Worm (Caenorhabditis elegans): ENCODE measurements around the gene sdz-38.

sdz-38 gene

DNA sequence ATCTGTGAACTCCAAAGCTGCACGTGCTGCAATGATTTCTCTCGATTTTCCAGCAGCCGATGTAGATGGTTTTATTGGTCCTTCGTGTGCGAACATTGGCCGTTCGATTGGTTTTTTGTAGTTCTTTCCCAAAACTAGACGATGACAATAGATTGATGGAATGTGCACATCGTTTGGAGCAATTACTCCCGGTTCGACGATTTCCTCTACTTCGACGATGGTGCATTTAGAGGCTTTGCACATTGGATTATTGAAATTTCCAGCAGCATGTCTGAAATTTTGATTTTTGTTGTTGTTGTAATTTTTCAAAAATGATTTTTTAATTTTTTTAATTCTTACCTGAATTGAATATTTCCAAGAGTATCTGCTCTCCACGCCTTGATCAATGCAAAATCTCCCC is 46.0 kb downstream of the sdz-38 start:
- TF ChIP-seq lin-13 (GFP tag; optimal IDR thresholded peaks at IDR 0.05) (peak; percentile 17), R02D3.7 (tag; optimal IDR thresholded peaks at IDR 0.05) (no peak), sem-4 (tag; optimal IDR thresholded peaks at IDR 0.05) (no peak)

- no peak for TF ChIP-seq dmd-4 (tag; optimal IDR thresholded peaks at IDR 0.05)
- no peak for TF ChIP-seq gmeb-1 (tag; optimal IDR thresholded peaks at IDR 0.05)
- no peak for TF ChIP-seq snpc-4 (tag; optimal IDR thresholded peaks at IDR 0.05)
- peak; percentile 43 for TF ChIP-seq fos-1 (tag; optimal IDR thresholded peaks at IDR 0.05)
- peak; percentile 32 for TF ChIP-seq sma-9 (GFP tag; optimal IDR thresholded peaks at IDR 0.05)
- no peak for TF ChIP-seq sma-9 (tag; optimal IDR thresholded peaks at IDR 0.05)
- TF ChIP-seq crh-2 (tag; optimal IDR thresholded peaks at IDR 0.05), result peak; percentile 47
Observed at ce11 chrII:9935044-9935599, 46.5 kb downstream of the sdz-38 start.

DNA sequence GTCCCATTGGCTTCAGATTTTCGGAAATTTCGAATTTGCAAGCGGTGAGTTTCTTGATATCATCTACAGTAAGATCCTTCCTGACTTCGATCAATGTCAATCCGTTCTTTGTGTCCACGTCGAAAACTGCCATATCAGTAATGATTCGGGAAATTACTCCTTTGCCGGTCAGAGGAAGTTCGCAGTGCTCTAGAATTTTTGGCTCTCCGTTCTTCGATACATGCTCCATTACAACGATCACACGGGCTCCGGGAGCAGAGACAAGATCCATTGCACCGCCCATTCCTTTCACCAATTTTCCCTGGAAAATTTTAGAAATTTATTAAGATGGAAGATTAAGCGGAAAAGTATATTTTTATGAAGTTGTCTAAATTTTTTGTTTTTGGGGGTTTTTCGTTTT is 47.1 kb downstream of the sdz-38 start:
- TF ChIP-seq nhr-237 (tag; optimal IDR thresholded peaks at IDR 0.05) (no peak), ztf-1 (GFP tag; conservative IDR thresholded peaks at IDR 0.05) (no peak)

DNA sequence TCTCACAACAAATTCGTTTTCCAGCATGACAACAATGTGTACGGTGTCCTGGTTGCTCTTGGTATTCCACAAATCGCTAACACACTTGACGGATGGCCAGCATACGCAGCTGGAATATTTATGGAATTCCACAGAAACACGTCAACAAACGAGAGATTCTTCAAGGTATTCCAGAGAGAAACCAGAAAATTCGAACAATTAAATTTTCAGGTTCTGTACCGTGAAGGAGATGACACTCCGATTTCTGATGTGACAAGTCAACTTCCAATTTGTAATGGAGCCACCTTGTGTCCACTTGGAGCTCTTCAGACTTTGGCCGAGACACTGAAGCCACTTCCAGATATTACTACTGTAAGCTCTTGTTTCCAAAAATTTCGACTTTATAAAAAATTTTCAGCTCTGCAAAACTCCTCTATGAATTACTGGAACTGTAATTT is 47.7 kb downstream of the sdz-38 start:
- peak; percentile 24 for TF ChIP-seq sma-9 (GFP tag; optimal IDR thresholded peaks at IDR 0.05)
- no peak for TF ChIP-seq sma-9 (tag; optimal IDR thresholded peaks at IDR 0.05)
- peak; percentile 63 for TF ChIP-seq ama-1 (optimal IDR thresholded peaks at IDR 0.05)
- no peak for TF ChIP-seq ztf-1 (GFP tag; conservative IDR thresholded peaks at IDR 0.05)
- peak; percentile 14 for TF ChIP-seq nhr-21 (tag; optimal IDR thresholded peaks at IDR 0.05)
- peak; percentile 27 for TF ChIP-seq nhr-25 (tag; optimal IDR thresholded peaks at IDR 0.05)
- TF ChIP-seq skn-1 (tag; optimal IDR thresholded peaks at IDR 0.05), result no peak
- TF ChIP-seq nhr-6 (tag; optimal IDR thresholded peaks at IDR 0.05), result peak; percentile 44
- no peak for TF ChIP-seq elt-1 (tag; optimal IDR thresholded peaks at IDR 0.05)
- TF ChIP-seq lin-13 (GFP tag; optimal IDR thresholded peaks at IDR 0.05), result peak; percentile 56
- peak; percentile 49 for TF ChIP-seq nhr-11 (tag; optimal IDR thresholded peaks at IDR 0.05)
- TF ChIP-seq elt-3 (tag; optimal IDR thresholded peaks at IDR 0.05), result no peak
- peak; percentile 42 for TF ChIP-seq sma-3 (GFP tag; optimal IDR thresholded peaks at IDR 0.05)

DNA sequence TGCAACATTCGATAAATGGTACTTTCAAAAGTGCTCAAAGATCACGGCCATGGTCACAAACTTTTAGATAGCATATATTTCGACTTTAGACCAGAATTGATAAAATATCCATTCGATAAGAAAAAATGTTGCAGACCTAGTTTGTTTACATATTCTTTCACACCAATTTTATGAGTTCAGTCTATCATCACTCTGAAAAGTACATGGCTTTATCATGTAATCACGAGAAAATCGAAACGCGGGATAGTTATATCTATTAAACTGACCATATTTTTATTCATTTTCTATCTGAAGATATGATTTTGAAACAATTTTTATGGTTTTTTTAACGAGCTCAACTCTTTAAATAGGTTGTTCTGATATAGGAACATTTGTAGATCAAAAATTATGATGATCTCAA is 50.2 kb downstream of the sdz-38 start, which contains the start of gene pho-11:
Gene pho-11, plus strand, starts transcription at position 374 of the 400 bp plus-strand sequence.
- TF ChIP-seq nhr-21 (tag; optimal IDR thresholded peaks at IDR 0.05) (no peak), nhr-77 (tag; optimal IDR thresholded peaks at IDR 0.05) (no peak), lsy-2 (tag; optimal IDR thresholded peaks at IDR 0.05) (no peak), skn-1 (tag; optimal IDR thresholded peaks at IDR 0.05) (no peak), aly-2 (tag; optimal IDR thresholded peaks at IDR 0.05) (no peak), snpc-4 (tag; optimal IDR thresholded peaks at IDR 0.05) (no peak), nhr-25 (tag; optimal IDR thresholded peaks at IDR 0.05) (no peak), fos-1 (tag; optimal IDR thresholded peaks at IDR 0.05) (no peak), nhr-23 (tag; optimal IDR thresholded peaks at IDR 0.05) (no peak), sma-9 (GFP tag; optimal IDR thresholded peaks at IDR 0.05) (no peak), sma-9 (tag; optimal IDR thresholded peaks at IDR 0.05) (no peak), dmd-4 (tag; optimal IDR thresholded peaks at IDR 0.05) (no peak), ZK546.5 (tag; optimal IDR thresholded peaks at IDR 0.05) (no peak), ceh-16 (tag; optimal IDR thresholded peaks at IDR 0.05) (no peak), sem-4 (tag; optimal IDR thresholded peaks at IDR 0.05) (no peak), F13H6.1 (tag; optimal IDR thresholded peaks at IDR 0.05) (no peak), alr-1 (tag; optimal IDR thresholded peaks at IDR 0.05) (no peak), mab-5 (tag; optimal IDR thresholded peaks at IDR 0.05) (no peak), unc-62 (GFP tag; optimal IDR thresholded peaks at IDR 0.05) (no peak)

- TF ChIP-seq lsy-2 (tag; optimal IDR thresholded peaks at IDR 0.05) (peak in 1 of 2 experiments; percentile 52), sma-3 (GFP tag; optimal IDR thresholded peaks at IDR 0.05) (no peak), mdl-1 (tag; optimal IDR thresholded peaks at IDR 0.05) (no peak), mbf-1 (tag; optimal IDR thresholded peaks at IDR 0.05) (no peak), nhr-10 (tag; optimal IDR thresholded peaks at IDR 0.05) (no peak), lin-39 (tag; optimal IDR thresholded peaks at IDR 0.05) (no peak), nhr-6 (tag; optimal IDR thresholded peaks at IDR 0.05) (no peak), ceh-82 (tag; optimal IDR thresholded peaks at IDR 0.05) (no peak), aly-2 (tag; optimal IDR thresholded peaks at IDR 0.05) (no peak), R02D3.7 (tag; optimal IDR thresholded peaks at IDR 0.05) (no peak), C34F6.9 (tag; optimal IDR thresholded peaks at IDR 0.05) (peak; percentile 52), ZK546.5 (tag; optimal IDR thresholded peaks at IDR 0.05) (no peak), nhr-129 (tag; optimal IDR thresholded peaks at IDR 0.05) (peak; percentile 43), elt-1 (tag; optimal IDR thresholded peaks at IDR 0.05) (no peak), nhr-23 (tag; optimal IDR thresholded peaks at IDR 0.05) (no peak), ama-1 (optimal IDR thresholded peaks at IDR 0.05) (no peak), nhr-25 (tag; optimal IDR thresholded peaks at IDR 0.05) (no peak), nhr-237 (tag; optimal IDR thresholded peaks at IDR 0.05) (no peak), nhr-11 (tag; optimal IDR thresholded peaks at IDR 0.05) (no peak), dmd-4 (tag; optimal IDR thresholded peaks at IDR 0.05) (no peak), snpc-4 (tag; optimal IDR thresholded peaks at IDR 0.05) (no peak), unc-39 (tag; optimal IDR thresholded peaks at IDR 0.05) (no peak), lin-11 (tag; optimal IDR thresholded peaks at IDR 0.05) (no peak), egl-27 (tag; optimal IDR thresholded peaks at IDR 0.05) (no peak), lin-13 (GFP tag; optimal IDR thresholded peaks at IDR 0.05) (no peak), nhr-21 (tag; optimal IDR thresholded peaks at IDR 0.05) (no peak), ztf-4 (tag; optimal IDR thresholded peaks at IDR 0.05) (no peak), crh-2 (tag; optimal IDR thresholded peaks at IDR 0.05) (no peak)
Observed at ce11 chrII:9931012-9931411, 50.6 kb downstream of the sdz-38 start.

Measured in whole organism, L2 larva.